Fruit fly (Drosophila melanogaster) whole organism, embryonic: ENCODE data around the gene dhd.
A peak's percentile ranks its signal among the peaks of the same experiment; 100 is the strongest.

Source experiments
- Atf-2 ChIP-seq: fragments of 200-800 bp; sonication (Bioruptor generic); optimal IDR thresholded peaks from 2 replicates; lab custom pipeline; 2016; ENCODE audit warnings: missing biosample characterization, missing genetic modification characterization
- CG1024 ChIP-seq: fragments of 200-800 bp; sonication (Bioruptor generic); IDR thresholded peaks from 2 replicates; pipeline ENCODE4 v1.3.6; 2022; ENCODE audit warnings: missing biosample characterization, missing genetic modification characterization
- CG10654 ChIP-seq: fragments of 200-800 bp; sonication (Bioruptor generic); optimal IDR thresholded peaks from 2 replicates; lab custom pipeline; 2016; ENCODE audit warnings: missing biosample characterization, missing genetic modification characterization
- CG12659 ChIP-seq: fragments of 200-800 bp; sonication (Bioruptor generic); optimal IDR thresholded peaks from 3 replicates; lab custom pipeline; 2017; ENCODE audit warnings: mild to moderate bottlenecking, missing biosample characterization, missing genetic modification reagents, missing genetic modification characterization
- CG13424 ChIP-seq: fragments of 200-800 bp; sonication (Bioruptor generic); optimal IDR thresholded peaks from 2 replicates; lab custom pipeline; 2019; ENCODE audit warnings: missing biosample characterization, mild to moderate bottlenecking, missing genetic modification characterization, moderate library complexity
- CG13775 ChIP-seq: fragments of 200-800 bp; sonication (Bioruptor generic); optimal IDR thresholded peaks from 3 replicates; lab custom pipeline; 2017; ENCODE audit warnings: missing biosample characterization, mild to moderate bottlenecking, missing genetic modification characterization
- CG13894 ChIP-seq: fragments of 200-800 bp; sonication (Bioruptor generic); optimal IDR thresholded peaks from 3 replicates; lab custom pipeline; 2018; ENCODE audit warnings: missing biosample characterization, mild to moderate bottlenecking, missing genetic modification characterization, moderate library complexity
- CG15479 ChIP-seq: fragments of 200-800 bp; sonication (Bioruptor generic); optimal IDR thresholded peaks from 3 replicates; lab custom pipeline; 2019; ENCODE audit warnings: missing biosample characterization, mild to moderate bottlenecking, missing genetic modification characterization, moderate library complexity
- CG3407 ChIP-seq: fragments of 200-800 bp; sonication (Bioruptor generic); optimal IDR thresholded peaks from 2 replicates; lab custom pipeline; 2018; ENCODE audit warnings: missing biosample characterization, mild to moderate bottlenecking, missing genetic modification characterization
- CG42726 ChIP-seq: fragments of 200-800 bp; sonication (Bioruptor generic); IDR thresholded peaks from 2 replicates; pipeline ENCODE4 v1.3.6; 2022; ENCODE audit warnings: missing biosample characterization, missing genetic modification characterization; ENCODE audit not compliant: partially characterized antibody
- CG4424 ChIP-seq: fragments of 200-800 bp; sonication (Bioruptor generic); optimal IDR thresholded peaks from 3 replicates; lab custom pipeline; 2016; ENCODE audit warnings: missing biosample characterization, missing genetic modification characterization
- CG4730 ChIP-seq: fragments of 200-800 bp; sonication (Bioruptor generic); IDR thresholded peaks from 2 replicates; pipeline ENCODE4 v1.3.6; 2022; ENCODE audit warnings: missing biosample characterization, missing genetic modification characterization
- CG6854 ChIP-seq: fragments of 200-800 bp; sonication (Bioruptor generic); optimal IDR thresholded peaks from 3 replicates; lab custom pipeline; 2017; ENCODE audit warnings: missing biosample characterization, mild to moderate bottlenecking, missing genetic modification characterization
- CG7786 ChIP-seq: fragments of 200-800 bp; sonication (Bioruptor generic); optimal IDR thresholded peaks from 2 replicates; lab custom pipeline; 2016; ENCODE audit warnings: missing biosample characterization, missing genetic modification characterization
- CG9727 ChIP-seq: fragments of 200-800 bp; sonication (Bioruptor generic); optimal IDR thresholded peaks from 3 replicates; lab custom pipeline; 2017; ENCODE audit warnings: missing biosample characterization, mild to moderate bottlenecking, missing genetic modification characterization
- CoRest ChIP-seq: fragments of 200-800 bp; sonication (Bioruptor generic); optimal IDR thresholded peaks from 3 replicates; lab custom pipeline; 2018; ENCODE audit warnings: missing biosample characterization, mild to moderate bottlenecking, missing genetic modification characterization, moderate library complexity
- CrebB ChIP-seq: fragments of 200-800 bp; sonication (Bioruptor generic); optimal IDR thresholded peaks from 3 replicates; lab custom pipeline; 2018; ENCODE audit warnings: missing biosample characterization, mild to moderate bottlenecking, missing genetic modification characterization
- E2f2 ChIP-seq: fragments of 200-800 bp; sonication (Bioruptor generic); IDR thresholded peaks from 2 replicates; pipeline ENCODE4 v1.3.6; 2022; ENCODE audit warnings: missing biosample characterization, missing genetic modification characterization
- ERR ChIP-seq: fragments of 200-800 bp; sonication (Bioruptor generic); optimal IDR thresholded peaks from 2 replicates; lab custom pipeline; 2016; ENCODE audit warnings: missing biosample characterization, missing genetic modification characterization
- Elba2 ChIP-seq: fragments of 200-800 bp; sonication (Bioruptor generic); optimal IDR thresholded peaks from 3 replicates; lab custom pipeline; 2016; ENCODE audit warnings: missing biosample characterization, missing genetic modification characterization
- Ets97D ChIP-seq: fragments of 200-800 bp; sonication (Bioruptor generic); optimal IDR thresholded peaks from 3 replicates; lab custom pipeline; 2016; ENCODE audit warnings: missing biosample characterization, missing genetic modification characterization
- Fer3 ChIP-seq: fragments of 200-800 bp; sonication (Bioruptor generic); optimal IDR thresholded peaks from 2 replicates; lab custom pipeline; 2018; ENCODE audit warnings: missing biosample characterization, mild to moderate bottlenecking, missing genetic modification characterization, moderate library complexity
- Hey ChIP-seq: fragments of 200-800 bp; sonication (Bioruptor generic); optimal IDR thresholded peaks from 3 replicates; lab custom pipeline; 2018; ENCODE audit warnings: missing biosample characterization, mild to moderate bottlenecking, missing genetic modification characterization
- Mad ChIP-seq: fragments of 200-800 bp; sonication (Bioruptor generic); optimal IDR thresholded peaks from 2 replicates; lab custom pipeline; 2016; ENCODE audit warnings: missing biosample characterization, missing genetic modification characterization
- Med ChIP-seq: fragments of 200-800 bp; sonication (Bioruptor generic); peaks from one replicate; lab custom pipeline; 2016; ENCODE audit warnings: missing biosample characterization, missing genetic modification characterization, mild to moderate bottlenecking, inconsistent platforms, moderate library complexity
- Oli ChIP-seq: fragments of 200-800 bp; sonication (Bioruptor generic); optimal IDR thresholded peaks from 2 replicates; lab custom pipeline; 2018; ENCODE audit warnings: missing biosample characterization, mild to moderate bottlenecking, missing genetic modification characterization, moderate library complexity
- Side ChIP-seq: fragments of 200-800 bp; sonication (Bioruptor generic); optimal IDR thresholded peaks from 2 replicates; lab custom pipeline; 2016; ENCODE audit warnings: missing biosample characterization, missing genetic modification characterization
- Sry-β ChIP-seq: fragments of 200-800 bp; sonication (Bioruptor generic); optimal IDR thresholded peaks from 2 replicates; lab custom pipeline; 2018; ENCODE audit warnings: missing biosample characterization, mild to moderate bottlenecking, missing genetic modification characterization, moderate library complexity
- Usf ChIP-seq: fragments of 200-800 bp; sonication (Bioruptor generic); optimal IDR thresholded peaks from 2 replicates; lab custom pipeline; 2017; ENCODE audit warnings: missing genotype, missing biosample characterization, missing genetic modification characterization
- Vsx1 ChIP-seq: fragments of 200-800 bp; sonication (Bioruptor generic); optimal IDR thresholded peaks from 2 replicates; lab custom pipeline; 2017; ENCODE audit warnings: missing biosample characterization, mild to moderate bottlenecking, missing genetic modification characterization, missing genetic modification reagents
- Xbp1 ChIP-seq: fragments of 200-800 bp; sonication (Bioruptor generic); optimal IDR thresholded peaks from 3 replicates; lab custom pipeline; 2016; ENCODE audit warnings: missing biosample characterization, mild to moderate bottlenecking, missing genetic modification characterization
- ash1 ChIP-seq: fragments of 200-800 bp; sonication (Bioruptor generic); optimal IDR thresholded peaks from 2 replicates; lab custom pipeline; 2018; ENCODE audit warnings: missing biosample characterization, mild to moderate bottlenecking, missing genetic modification characterization
- bigmax ChIP-seq: fragments of 200-800 bp; sonication (Bioruptor generic); optimal IDR thresholded peaks from 2 replicates; lab custom pipeline; 2018; ENCODE audit warnings: missing biosample characterization, mild to moderate bottlenecking, missing genetic modification characterization
- cad ChIP-seq: fragments of >200 bp; optimal IDR thresholded peaks from 2 replicates; lab custom pipeline; 2017; ENCODE audit warnings: missing biosample characterization, missing genetic modification characterization
- cas ChIP-seq: fragments of 200-800 bp; sonication (Bioruptor generic); IDR thresholded peaks from 2 replicates; pipeline ENCODE4 v1.3.6; 2022; ENCODE audit warnings: missing biosample characterization, missing genetic modification characterization
- dan ChIP-seq: fragments of 200-800 bp; sonication (Bioruptor generic); IDR thresholded peaks from 2 replicates; pipeline ENCODE4 v1.3.6; 2022; ENCODE audit warnings: missing biosample characterization, missing genetic modification characterization
- dysf ChIP-seq: fragments of 200-800 bp; sonication (Bioruptor generic); IDR thresholded peaks from 3 replicates; pipeline ENCODE4 v1.3.6; 2022; ENCODE audit warnings: missing biosample characterization, missing genetic modification characterization
- ewg ChIP-seq: fragments of 200-800 bp; sonication (Bioruptor generic); optimal IDR thresholded peaks from 3 replicates; lab custom pipeline; 2017; ENCODE audit warnings: mild to moderate bottlenecking, missing biosample characterization, missing genetic modification reagents, missing genetic modification characterization
- gce ChIP-seq: fragments of 200-800 bp; sonication (Bioruptor generic); IDR thresholded peaks from 3 replicates; pipeline ENCODE4 v1.3.6; 2022; ENCODE audit warnings: missing biosample characterization, missing genetic modification characterization
- lbe ChIP-seq: fragments of 200-800 bp; sonication (Bioruptor generic); optimal IDR thresholded peaks from 2 replicates; lab custom pipeline; 2016; ENCODE audit warnings: missing biosample characterization, mild to moderate bottlenecking, missing genetic modification characterization
- lov ChIP-seq, 2 experiments: fragments of 200-800 bp in 1 of 2; fragments of >200 bp in 1 of 2; sonication (Bioruptor generic) in 1 of 2; IDR thresholded peaks in 1 of 2; optimal IDR thresholded peaks in 1 of 2; 2 replicates in 1 of 2; 3 replicates in 1 of 2; pipeline versions ENCODE4 v1.3.6 to Lab custom; 2017 to 2022; ENCODE audit warnings: missing biosample characterization in 1 of 2, missing genetic modification characterization in 1 of 2
- prd ChIP-seq, 3 experiments: fragments of >200 bp in 2 of 3; fragments of 200-800 bp in 1 of 3; sonication (Bioruptor generic) in 1 of 3; optimal IDR thresholded peaks in 2 of 3; IDR thresholded peaks in 1 of 3; 2 replicates in 2 of 3; 3 replicates in 1 of 3; pipeline versions ENCODE4 v1.3.6 to Lab custom; 2017 to 2022; ENCODE audit warnings: missing biosample characterization in 1 of 3, missing genetic modification characterization in 1 of 3
- psq ChIP-seq: fragments of 200-800 bp; sonication (Bioruptor generic); optimal IDR thresholded peaks from 2 replicates; lab custom pipeline; 2017; ENCODE audit warnings: missing biosample characterization, missing genetic modification characterization
- shn ChIP-seq: fragments of 200-800 bp; sonication (Bioruptor generic); optimal IDR thresholded peaks from 3 replicates; lab custom pipeline; 2016; ENCODE audit warnings: missing biosample characterization, missing genetic modification characterization
- sim ChIP-seq: fragments of 200-800 bp; sonication (Bioruptor generic); IDR thresholded peaks from 2 replicates; pipeline ENCODE4 v1.3.6; 2022; ENCODE audit warnings: missing biosample characterization, missing genetic modification characterization
- slou ChIP-seq: fragments of 200-800 bp; sonication (Bioruptor generic); optimal IDR thresholded peaks from 3 replicates; lab custom pipeline; 2016; ENCODE audit warnings: missing biosample characterization, missing genetic modification characterization
- vvl ChIP-seq: fragments of 200-800 bp; sonication (Bioruptor generic); IDR thresholded peaks from 2 replicates; pipeline ENCODE4 v1.3.6; 2022; ENCODE audit warnings: missing biosample characterization, missing genetic modification characterization
- yki ChIP-seq: fragments of >200 bp; optimal IDR thresholded peaks from 3 replicates; lab custom pipeline; 2018

The dhd gene

dm6 chrX:5305591-5305990 lies 6.4 kb upstream of the dhd start, which contains the start of gene CG3323:
Gene CG3323, minus strand, starts transcription at chrX:5305691.
- no peak for TF ChIP-seq CG42726 (GFP tag; lab: Robert Waterston, UW)
- no peak for TF ChIP-seq Sry-β
- no peak for TF ChIP-seq lov (optimal IDR thresholded peaks at IDR 0.05; lab: Kevin White, UChicago)
- no peak for TF ChIP-seq lov (GFP tag; IDR thresholded peaks at IDR 0.05; lab: Robert Waterston, UW)
- TF ChIP-seq slou, result no peak
- TF ChIP-seq Side (GFP tag; lab: Kevin White, UChicago), result no peak
- TF ChIP-seq lbe (GFP tag; lab: Kevin White, UChicago), result no peak
- no peak for TF ChIP-seq CG4730
- TF ChIP-seq CG4424 (GFP tag; lab: Kevin White, UChicago), result no peak
- TF ChIP-seq CG13894 (tag; lab: Kevin White, UChicago), result no peak
- TF ChIP-seq yki (lab: Kevin White, UChicago), result no peak
- TF ChIP-seq Usf (GFP tag; lab: Kevin White, UChicago), result no peak
- TF ChIP-seq dysf (GFP tag; lab: Robert Waterston, UW), result no peak
- TF ChIP-seq Mad, result no peak
- TF ChIP-seq Vsx1 (GFP tag; lab: Kevin White, UChicago), result no peak
- no peak for TF ChIP-seq shn (GFP tag; lab: Kevin White, UChicago)
- TF ChIP-seq CG6854 (GFP tag; lab: Kevin White, UChicago), result no peak

DNA sequence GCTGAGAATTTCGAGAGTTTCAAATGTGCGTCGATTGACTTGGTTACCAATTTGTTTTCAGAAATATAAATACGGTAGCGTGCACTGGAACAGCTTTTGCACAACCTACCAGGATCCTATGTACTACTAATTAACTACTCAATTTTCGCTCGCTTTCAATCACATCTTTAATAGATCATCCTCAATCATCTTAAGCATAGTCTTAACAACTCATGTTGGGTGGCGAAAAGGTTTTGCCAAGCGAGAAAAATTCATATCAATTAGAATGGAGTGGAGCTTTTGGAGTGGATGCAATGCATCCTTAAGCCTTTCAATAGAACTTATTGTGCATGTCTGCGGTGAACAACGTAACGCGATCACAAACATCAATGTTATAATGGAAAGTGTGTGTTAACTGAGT lies 4.7 kb upstream of the dhd start, which contains the start of gene CG17764:
CG17764 (minus strand) TSS at position 101 of the 400 bp plus-strand sequence.
- TF ChIP-seq CG15479 (GFP tag; lab: Kevin White, UChicago), result no peak
- TF ChIP-seq prd (optimal IDR thresholded peaks at IDR 0.05; lab: Kevin White, UChicago), result no peak
- no peak for TF ChIP-seq prd (GFP tag; IDR thresholded peaks at IDR 0.05; lab: Robert Waterston, UW)
- no peak for TF ChIP-seq CoRest
- no peak for TF ChIP-seq CG7786 (GFP tag; lab: Kevin White, UChicago)
- no peak for TF ChIP-seq psq (GFP tag; lab: Kevin White, UChicago)
- TF ChIP-seq Side (GFP tag; lab: Kevin White, UChicago), result no peak
- no peak for TF ChIP-seq Atf-2
- TF ChIP-seq CG1024 (GFP tag; lab: Robert Waterston, UW), result no peak

- TF ChIP-seq bigmax (GFP tag; lab: Kevin White, UChicago), result no peak
- peak; percentile 69 for TF ChIP-seq Ets97D
- peak; percentile 40 for TF ChIP-seq CG4424 (GFP tag; lab: Kevin White, UChicago)
- TF ChIP-seq shn (GFP tag; lab: Kevin White, UChicago), result peak; percentile 43
- peak; percentile 26 for TF ChIP-seq CG13424
- peak; percentile 11 for TF ChIP-seq ERR (GFP tag; lab: Kevin White, UChicago)
- peak; percentile 21 for TF ChIP-seq CG10654 (GFP tag; lab: Kevin White, UChicago)
- TF ChIP-seq cas (GFP tag; lab: Robert Waterston, UW), result no peak
- TF ChIP-seq Elba2 (GFP tag; lab: Kevin White, UChicago), result no peak
- TF ChIP-seq dan (GFP tag; lab: Robert Waterston, UW), result no peak
- TF ChIP-seq Med (GFP tag; lab: Kevin White, UChicago), result peak; percentile 93
- TF ChIP-seq CrebB, result no peak
- peak; percentile 43 for TF ChIP-seq CG13775
- TF ChIP-seq ash1, result no peak
- TF ChIP-seq ewg, result peak; percentile 24
- peak; percentile 22; the same call in 1 of the 2 replicates for TF ChIP-seq vvl
- peak; percentile 74 for TF ChIP-seq Sry-β
- TF ChIP-seq sim (GFP tag; lab: Robert Waterston, UW), result no peak
- no peak for TF ChIP-seq cad
- TF ChIP-seq CG12659 (GFP tag; lab: Kevin White, UChicago), result peak; percentile 66
- no peak for TF ChIP-seq Oli
- no peak for TF ChIP-seq CG3407 (GFP tag; lab: Kevin White, UChicago)
- no peak for TF ChIP-seq gce (GFP tag; lab: Robert Waterston, UW)
- TF ChIP-seq Fer3 (tag; lab: Kevin White, UChicago), result no peak
- no peak for TF ChIP-seq Hey (tag; lab: Kevin White, UChicago)
- peak; percentile 27 for TF ChIP-seq CG9727 (GFP tag; lab: Kevin White, UChicago)
- TF ChIP-seq Xbp1 (GFP tag; lab: Kevin White, UChicago), result peak; percentile 56
- peak; percentile 77 for TF ChIP-seq E2f2 (GFP tag; lab: Robert Waterston, UW)
Measured at dm6 chrX:5308963-5309362, 3.0 kb upstream of the dhd start, which contains the start of the genes Cdk7 and snf. Gene Cdk7, minus strand, starts transcription at chrX:5308983. Gene snf, plus strand, starts transcription at chrX:5309242.
